Worm (Caenorhabditis elegans): ENCODE results near the gene Y94H6A.12.

Gene Y94H6A.12

ce11 chrIV:2703927-2704401 lies 8.9 kb downstream of the Y94H6A.12 start, which contains the start of gene Y94H6A.5:
Gene Y94H6A.5 (minus strand): TSS chrIV:2703977.
- TF ChIP-seq snpc-1.3 (tag; optimal IDR thresholded peaks at IDR 0.05; ENCODE audit: insufficient read depth), result no peak
- TF ChIP-seq snpc-4 (GFP tag; optimal IDR thresholded peaks at IDR 0.05), result no peak
- TF ChIP-seq snpc-4 (tag; optimal IDR thresholded peaks at IDR 0.05), result peak in 1 of 4 experiments; percentile 18
- no peak for TF ChIP-seq hlh-26 (GFP tag; conservative IDR thresholded peaks at IDR 0.05)
- TF ChIP-seq ztf-26 (tag; optimal IDR thresholded peaks at IDR 0.05), result no peak
- peak in 1 of 3 experiments; percentile 17 for TF ChIP-seq lin-35 (GFP tag; optimal IDR thresholded peaks at IDR 0.05)
- TF ChIP-seq atf-7 (tag; optimal IDR thresholded peaks at IDR 0.05), result no peak
- TF ChIP-seq ceh-91 (GFP tag; IDR thresholded peaks at IDR 0.05), result no peak
- TF ChIP-seq madf-10 (tag; optimal IDR thresholded peaks at IDR 0.05), result no peak
- TF ChIP-seq ztf-6 (GFP tag; IDR thresholded peaks at IDR 0.05), result no peak
- no peak for TF ChIP-seq lsy-27 (tag; optimal IDR thresholded peaks at IDR 0.05; ENCODE audit: borderline replicate concordance, insufficient read depth)
- no peak for TF ChIP-seq chd-7 (tag; optimal IDR thresholded peaks at IDR 0.05)
- TF ChIP-seq F49E8.2 (tag; optimal IDR thresholded peaks at IDR 0.05; ENCODE audit: insufficient read depth), result no peak
- TF ChIP-seq egrh-3 (GFP tag; IDR thresholded peaks at IDR 0.05), result 0 out of 2 replicates have a peak, but pooled peaks have one; percentile 9
- no peak for TF ChIP-seq aptf-3 (GFP tag; IDR thresholded peaks at IDR 0.05)
- TF ChIP-seq F23B12.7 (tag; optimal IDR thresholded peaks at IDR 0.05; ENCODE audit: insufficient read depth), result peak; percentile 47
- no peak for TF ChIP-seq ceh-100 (GFP tag; IDR thresholded peaks at IDR 0.05)
- no peak for TF ChIP-seq C17E4.6 (GFP tag; IDR thresholded peaks at IDR 0.05)
- TF ChIP-seq ceh-79 (tag; optimal IDR thresholded peaks at IDR 0.05), result no peak
- peak; percentile 10 for TF ChIP-seq lin-54 (GFP tag; optimal IDR thresholded peaks at IDR 0.05)
- TF ChIP-seq Y79H2A.3 (GFP tag; conservative IDR thresholded peaks at IDR 0.05), result no peak
- TF ChIP-seq zfh-2 (GFP tag; conservative IDR thresholded peaks at IDR 0.05), result no peak
- no peak for TF ChIP-seq F22D6.2 (tag; optimal IDR thresholded peaks at IDR 0.05)
- peak; percentile 63; the same call in 1 of the 2 replicates for TF ChIP-seq ztf-25 (GFP tag; IDR thresholded peaks at IDR 0.05)
- TF ChIP-seq dox-1 (GFP tag; IDR thresholded peaks at IDR 0.05), result peak; percentile 61
- TF ChIP-seq attf-6 (GFP tag; IDR thresholded peaks at IDR 0.05), result no peak
- TF ChIP-seq T07F8.4 (tag; optimal IDR thresholded peaks at IDR 0.05), result no peak
- TF ChIP-seq hmg-20 (GFP tag; IDR thresholded peaks at IDR 0.05), result no peak
- no peak for TF ChIP-seq cebp-2 (GFP tag; IDR thresholded peaks at IDR 0.05)
- TF ChIP-seq efl-1 (GFP tag; optimal IDR thresholded peaks at IDR 0.05), result peak; percentile 15
- TF ChIP-seq F37B4.10 (GFP tag; IDR thresholded peaks at IDR 0.05), result no peak
- TF ChIP-seq lir-1 (GFP tag; conservative IDR thresholded peaks at IDR 0.05), result 0 out of 2 replicates have a peak, but pooled peaks have one; percentile 34
- TF ChIP-seq hmg-1.2 (GFP tag; IDR thresholded peaks at IDR 0.05), result peak; percentile 49; the same call in 1 of the 2 replicates
- 0 out of 2 replicates have a peak, but pooled peaks have one; percentile 13 for TF ChIP-seq sea-2 (GFP tag; IDR thresholded peaks at IDR 0.05)
- TF ChIP-seq madf-8 (GFP tag; conservative IDR thresholded peaks at IDR 0.05), result no peak
- TF ChIP-seq madf-3 (GFP tag; IDR thresholded peaks at IDR 0.05), result no peak
- no peak for TF ChIP-seq let-526 (GFP tag; IDR thresholded peaks at IDR 0.05)
- TF ChIP-seq him-1 (tag; optimal IDR thresholded peaks at IDR 0.05), result no peak
- no peak for TF ChIP-seq egl-18 (GFP tag; IDR thresholded peaks at IDR 0.05)
- no peak for TF ChIP-seq gei-17 (GFP tag; optimal IDR thresholded peaks at IDR 0.05)
- no peak for TF ChIP-seq rec-8 (tag; optimal IDR thresholded peaks at IDR 0.05)
- TF ChIP-seq pbrm-1 (GFP tag; IDR thresholded peaks at IDR 0.05), result peak; percentile 17; the same call in 1 of the 2 replicates
- TF ChIP-seq B0261.1 (tag; optimal IDR thresholded peaks at IDR 0.05), result no peak
- no peak for TF ChIP-seq C06A6.2 (GFP tag; conservative IDR thresholded peaks at IDR 0.05)
- TF ChIP-seq ceh-27 (GFP tag; optimal IDR thresholded peaks at IDR 0.05), result no peak
- TF ChIP-seq ceh-58 (GFP tag; IDR thresholded peaks at IDR 0.05), result no peak
- TF ChIP-seq snpc-3.4 (tag; optimal IDR thresholded peaks at IDR 0.05), result peak; percentile 13
